Worm (Caenorhabditis elegans) whole organism, dauer: ENCODE results near the gene fard-1.

Experiments
- unc-62 ChIP-seq: sonication (generic microtip); optimal IDR thresholded peaks from 2 replicates; lab custom pipeline; 2017; ENCODE audit warnings: missing biosample characterization, missing genetic modification reagents, missing genetic modification characterization

The fard-1 gene

DNA sequence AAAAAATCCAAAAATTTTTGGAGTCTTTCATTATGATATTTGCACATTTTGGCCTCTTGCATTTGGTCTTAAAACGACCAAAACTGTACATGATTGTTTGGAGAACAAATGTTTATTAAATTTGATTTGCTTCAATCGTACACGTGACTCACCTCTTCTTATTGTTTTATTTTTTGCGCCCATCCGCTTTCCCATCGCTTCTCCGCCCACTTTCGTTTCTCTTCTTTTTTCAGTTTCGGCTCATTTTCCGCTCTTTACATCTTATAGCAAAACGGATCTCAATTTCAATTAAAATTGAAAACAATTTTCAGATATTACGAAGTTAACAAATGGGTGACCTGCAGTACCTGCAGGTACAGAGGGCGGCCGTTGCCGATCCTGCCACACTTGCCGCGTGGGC, 23.9 kb upstream of the fard-1 start, which contains the start of gene nmy-1:
TSS of gene nmy-1 (plus strand) at position 301 of the 400 bp plus-strand sequence.
- TF ChIP-seq unc-62 (GFP tag; lab: Kevin White, UChicago): no peak

DNA sequence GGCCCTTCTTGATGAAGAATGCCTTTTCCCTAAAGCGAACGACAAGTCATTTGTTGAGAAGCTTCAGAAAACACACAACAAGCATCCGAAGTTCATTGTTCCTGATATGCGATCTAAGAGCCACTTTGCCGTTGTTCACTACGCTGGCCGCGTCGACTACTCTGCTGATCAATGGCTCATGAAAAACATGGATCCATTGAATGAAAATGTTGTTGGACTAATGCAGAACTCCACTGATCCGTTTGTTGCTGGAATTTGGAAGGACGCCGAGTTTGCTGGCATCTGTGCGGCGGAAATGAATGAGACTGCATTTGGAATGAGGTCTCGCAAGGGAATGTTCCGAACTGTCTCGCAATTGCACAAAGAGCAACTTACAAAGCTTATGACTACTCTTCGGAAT, 20.5 kb upstream of the fard-1 start:
- no peak for TF ChIP-seq unc-62 (GFP tag; lab: Kevin White, UChicago)

DNA sequence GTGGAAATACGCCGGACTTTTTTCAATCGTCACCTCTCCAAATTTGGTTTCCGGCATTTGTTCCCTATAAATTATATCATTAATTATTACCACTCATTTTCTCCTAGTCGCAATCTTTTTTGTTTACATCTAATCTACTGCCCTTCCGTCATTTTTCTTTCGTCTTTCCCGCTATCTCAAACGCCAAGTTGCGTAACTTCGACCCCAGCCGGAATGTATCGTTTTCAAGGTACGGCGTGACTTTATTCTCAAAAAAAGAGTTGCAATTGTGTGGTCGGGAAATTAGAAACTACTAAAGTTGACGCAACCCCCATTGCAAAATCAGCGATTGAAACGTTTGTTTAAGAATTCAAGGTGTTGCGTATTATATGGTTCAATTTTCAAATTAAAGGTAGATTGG, 13.7 kb upstream of the fard-1 start:
- no peak for TF ChIP-seq unc-62 (GFP tag; lab: Kevin White, UChicago)

DNA sequence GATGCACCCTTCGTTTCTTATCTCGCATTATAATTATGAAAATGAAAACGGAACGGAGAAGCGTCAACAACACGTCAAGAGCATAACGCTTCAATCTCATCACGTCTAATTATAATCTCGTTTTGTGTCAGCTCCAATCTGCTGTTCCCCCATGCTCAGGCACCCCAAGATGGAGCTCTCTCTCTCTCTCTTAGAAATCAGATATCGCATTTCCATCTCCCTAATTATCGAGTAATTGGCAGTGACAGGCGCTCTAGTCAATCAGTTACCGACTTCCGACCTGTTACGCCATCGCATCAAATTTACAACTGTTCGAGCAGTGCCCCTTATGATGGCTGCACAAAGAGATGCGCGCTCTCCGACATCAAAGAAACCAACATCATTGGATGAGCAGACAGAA, 12.7 kb upstream of the fard-1 start:
- no peak for TF ChIP-seq unc-62 (GFP tag; lab: Kevin White, UChicago)

DNA sequence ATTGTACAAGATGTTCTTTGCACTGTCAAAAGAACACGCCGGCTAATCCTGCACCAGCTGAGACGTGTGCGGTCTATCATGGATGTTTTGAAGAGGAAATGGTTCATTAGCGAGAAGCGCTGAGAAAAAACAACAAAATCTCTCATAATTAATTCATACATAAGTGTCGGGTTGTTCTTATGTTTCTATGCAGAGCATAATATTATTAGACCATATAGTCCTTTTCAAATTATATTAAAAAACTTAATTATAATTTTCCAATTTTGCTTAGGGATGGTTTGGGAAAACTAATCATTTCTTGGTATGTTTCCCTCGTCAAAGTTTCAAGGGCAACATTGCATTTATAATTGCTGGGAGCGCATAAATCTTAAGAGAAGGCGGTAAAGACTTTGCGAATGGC, 11.4 kb upstream of the fard-1 start:
- no peak for TF ChIP-seq unc-62 (GFP tag; lab: Kevin White, UChicago)

DNA sequence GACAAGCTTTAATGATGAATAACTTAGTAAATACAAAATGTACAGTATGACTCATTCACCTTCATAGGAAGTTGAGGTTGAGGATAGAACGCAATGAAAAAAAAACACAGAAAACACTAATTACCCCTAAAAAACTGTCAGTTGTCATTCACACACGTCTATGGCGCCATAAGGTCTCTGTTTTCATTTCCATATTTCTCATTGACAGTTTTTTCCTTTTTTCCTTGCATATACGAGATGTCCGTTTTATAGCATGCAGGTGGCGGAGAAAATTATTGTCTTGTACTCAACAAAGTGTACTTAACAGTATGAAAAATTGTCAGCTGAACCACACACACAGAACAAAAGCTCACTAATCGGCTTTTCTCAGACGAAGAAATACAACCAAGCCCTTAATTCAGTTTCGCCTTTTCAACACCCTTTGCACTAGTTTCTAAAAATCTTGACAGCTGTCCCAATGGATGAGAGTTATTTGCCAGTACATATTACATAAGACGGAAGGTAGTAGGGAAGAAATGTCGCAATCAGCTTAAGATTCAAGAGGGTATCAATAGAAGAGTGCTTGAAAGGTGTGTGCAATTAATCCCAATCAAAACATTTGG, 10.5 kb upstream of the fard-1 start:
- no peak for TF ChIP-seq unc-62 (GFP tag; lab: Kevin White, UChicago)

DNA sequence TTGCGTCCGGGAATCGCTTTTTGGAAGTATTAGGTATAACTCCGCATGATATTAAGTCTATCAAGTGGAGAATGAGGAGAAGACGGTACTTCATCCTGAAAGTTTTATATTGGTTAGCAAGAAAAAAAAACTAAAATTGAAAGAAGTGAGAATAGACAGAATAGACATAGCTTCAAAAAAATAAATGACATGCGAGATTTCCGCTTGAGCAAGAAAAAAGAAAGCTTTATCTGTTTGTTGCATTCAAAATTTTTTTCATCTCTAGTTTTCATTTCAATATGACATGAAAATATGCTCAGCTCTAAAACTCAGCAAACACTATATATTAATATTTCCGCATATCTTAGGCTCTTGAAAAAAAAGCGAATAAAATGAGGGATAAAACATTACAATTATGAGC, 9.3 kb upstream of the fard-1 start, which contains the start of gene hst-3.2:
TSS of gene hst-3.2 (minus strand) at position 101 of the 400 bp plus-strand sequence.
- TF ChIP-seq unc-62 (GFP tag; lab: Kevin White, UChicago): no peak

DNA sequence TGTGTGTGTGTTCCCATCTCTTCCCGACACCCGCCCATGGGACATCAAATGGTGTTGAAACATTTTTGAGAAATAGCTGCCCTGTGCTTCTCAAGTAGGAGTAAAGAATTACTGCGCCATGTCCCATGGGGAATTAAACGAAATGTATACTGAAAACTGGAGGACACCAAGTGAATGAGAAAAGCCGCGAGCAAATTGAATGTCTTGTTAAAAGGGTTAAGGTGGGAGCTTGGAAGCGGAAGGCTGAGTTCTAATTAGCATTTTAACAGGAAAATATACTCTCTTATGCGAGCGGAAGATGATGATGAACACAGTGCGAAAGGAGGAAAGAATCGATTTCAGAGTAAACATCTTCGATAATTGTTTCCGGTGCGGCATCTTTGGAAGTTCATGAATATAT, 8.7 kb upstream of the fard-1 start:
- TF ChIP-seq unc-62 (GFP tag; lab: Kevin White, UChicago): no peak

DNA sequence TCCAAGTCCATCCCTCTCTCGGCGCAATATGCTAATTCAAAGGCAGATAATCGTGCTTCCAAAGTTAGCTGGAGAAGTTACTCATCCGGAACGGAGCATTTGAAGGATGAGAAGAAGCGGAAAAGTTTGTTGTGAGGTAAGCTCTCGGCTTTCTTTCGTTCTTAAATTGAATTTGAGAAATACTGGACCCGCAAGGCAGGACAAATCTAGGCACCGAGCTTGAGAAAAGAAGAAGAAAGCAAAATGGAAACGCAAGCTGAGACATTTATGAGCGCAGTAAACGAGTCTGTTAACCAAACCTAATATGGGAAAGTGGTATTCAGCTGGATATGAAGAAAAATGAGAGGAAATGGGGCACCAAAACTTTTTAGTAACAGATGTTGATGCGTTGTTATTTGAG, 7.2 kb upstream of the fard-1 start:
- TF ChIP-seq unc-62 (GFP tag; lab: Kevin White, UChicago): no peak

DNA sequence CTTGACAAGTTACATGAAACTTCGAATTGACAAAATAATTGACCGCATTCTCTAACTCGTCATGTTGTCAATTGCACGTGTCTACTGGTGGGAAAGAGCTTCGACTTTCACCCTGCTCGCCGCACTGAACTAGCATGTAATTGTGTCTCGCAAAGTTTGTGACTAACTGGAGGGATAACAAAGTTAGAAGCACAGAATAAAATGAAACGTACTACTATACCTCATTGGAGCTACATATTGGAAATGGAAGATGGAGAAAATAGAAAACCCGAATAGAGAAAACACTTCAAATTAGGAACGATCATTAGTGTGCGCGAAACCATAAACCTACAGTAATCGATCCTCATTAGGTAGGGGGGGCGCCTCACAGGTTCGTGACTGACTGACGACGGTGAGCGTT, 5.6 kb upstream of the fard-1 start:
- TF ChIP-seq unc-62 (GFP tag; lab: Kevin White, UChicago): no peak

DNA sequence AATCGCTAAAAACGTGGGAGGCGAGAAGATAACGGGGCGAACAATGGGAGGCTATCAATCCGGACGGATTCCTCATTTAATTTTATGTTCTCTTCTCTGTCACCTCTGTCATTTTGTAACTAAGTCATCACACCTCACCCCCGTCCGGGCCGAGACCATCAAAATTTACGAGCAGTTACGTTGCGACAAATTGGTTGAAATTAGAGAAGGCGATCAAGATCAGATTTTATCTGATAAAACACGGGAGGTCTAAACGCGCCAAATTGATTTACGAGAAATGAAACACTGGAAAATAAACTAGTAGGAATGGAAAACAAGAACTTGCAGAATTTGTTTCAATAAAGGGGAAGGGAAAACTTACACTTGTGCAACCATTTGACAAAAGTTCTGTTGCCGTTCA, 5.1 kb upstream of the fard-1 start:
- no peak for TF ChIP-seq unc-62 (GFP tag; lab: Kevin White, UChicago)

DNA sequence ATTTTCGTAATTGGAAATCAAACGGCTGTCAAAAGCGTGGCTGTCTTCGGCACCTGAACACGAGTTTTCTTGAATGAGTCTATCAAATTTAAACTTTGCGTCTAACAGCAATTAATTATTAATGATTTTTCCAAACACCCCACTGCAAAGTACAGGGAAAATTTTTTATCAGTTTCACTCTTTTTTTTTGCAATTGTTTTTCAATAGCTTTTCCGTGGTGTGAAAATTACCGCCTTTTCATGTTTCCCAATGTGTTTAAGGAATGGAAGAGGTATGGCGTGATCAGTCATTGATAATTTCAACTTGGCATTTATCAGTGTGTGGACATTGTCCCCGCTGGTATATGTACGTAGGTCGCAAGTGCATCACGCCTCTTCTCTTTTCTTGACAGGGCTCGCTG, 1.3 kb upstream of the fard-1 start:
- no peak for TF ChIP-seq unc-62 (GFP tag; lab: Kevin White, UChicago)

DNA sequence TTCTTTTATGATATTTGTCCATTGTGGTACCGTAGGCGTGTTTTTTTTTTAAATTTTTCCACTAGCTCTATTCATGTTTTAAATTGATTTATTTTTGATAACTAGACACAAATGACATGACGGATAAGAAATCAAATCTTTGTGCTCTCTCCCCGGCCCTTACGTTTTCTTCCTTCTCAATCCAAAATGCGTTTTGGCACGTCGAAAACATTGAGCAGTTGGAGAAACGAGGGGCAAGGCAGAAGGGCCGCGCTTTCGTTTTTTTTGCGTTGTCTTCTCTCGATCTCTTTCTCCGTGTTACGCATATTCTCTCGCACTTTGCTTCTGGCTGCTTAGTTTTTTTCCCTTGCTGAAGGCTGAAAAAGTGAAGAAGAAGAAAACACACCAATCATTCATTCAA, 5.9 kb downstream of the fard-1 start:
- TF ChIP-seq unc-62 (GFP tag; lab: Kevin White, UChicago): no peak

DNA sequence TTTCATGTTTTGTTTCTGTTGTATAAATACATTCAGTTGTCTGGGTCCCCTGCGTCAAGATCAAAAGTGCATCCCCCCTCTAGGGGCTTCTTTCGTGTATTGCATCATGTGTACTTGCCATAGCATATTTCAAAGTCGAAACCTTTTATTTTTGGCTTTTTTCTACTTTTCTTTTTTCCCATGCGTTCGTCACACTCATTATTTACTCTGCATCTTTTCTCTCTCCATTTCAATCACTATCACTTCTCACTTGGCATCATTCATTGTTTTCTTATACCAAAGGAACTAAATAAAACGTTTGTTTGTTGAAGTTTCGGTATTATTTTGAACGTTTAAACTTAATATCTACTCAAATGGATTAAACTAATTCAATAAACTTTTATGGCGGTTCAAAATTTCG, 6.4 kb downstream of the fard-1 start:
- no peak for TF ChIP-seq unc-62 (GFP tag; lab: Kevin White, UChicago)

DNA sequence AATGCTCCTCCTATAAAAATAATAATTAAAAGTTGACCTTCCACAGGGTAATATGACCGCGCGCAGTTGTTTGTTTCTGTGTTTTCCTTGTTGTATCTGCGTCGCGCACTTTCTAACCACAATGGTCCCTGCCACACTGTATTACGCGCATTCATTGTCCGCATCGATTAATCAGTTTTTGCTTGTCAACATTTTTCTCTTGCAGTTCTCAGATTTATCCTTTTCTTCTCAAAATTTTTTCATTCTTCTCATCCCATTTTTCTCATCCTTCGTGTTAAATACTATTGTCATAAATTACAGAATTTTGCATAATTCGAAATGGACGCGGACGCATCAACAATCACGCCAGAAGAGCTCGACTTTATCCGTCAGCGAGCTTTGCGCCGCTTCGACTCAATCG, 7.4 kb downstream of the fard-1 start, which contains the start of gene pfk-1.1:
TSS of gene pfk-1.1 (plus strand) at position 301 of the 400 bp plus-strand sequence.
- TF ChIP-seq unc-62 (GFP tag; lab: Kevin White, UChicago): no peak

DNA sequence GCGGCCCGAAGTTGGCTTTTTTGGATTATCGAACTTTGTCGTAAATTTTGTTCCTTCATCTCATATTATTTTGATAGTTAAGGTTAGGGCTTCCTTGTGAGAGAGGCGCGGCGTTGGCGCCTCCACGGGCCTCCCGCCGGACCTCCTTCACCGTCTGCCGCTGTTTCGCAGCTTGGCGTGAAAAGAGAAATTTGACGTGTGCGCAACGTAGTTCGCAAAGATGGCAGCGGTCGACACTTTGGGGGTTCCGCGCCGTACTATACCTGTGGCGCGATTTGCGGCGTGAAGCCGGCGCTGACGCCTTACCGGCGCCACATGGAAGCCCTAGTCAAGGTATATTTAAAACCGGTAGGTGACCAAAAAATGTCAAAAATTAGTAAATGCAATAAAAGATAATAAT, 9.2 kb downstream of the fard-1 start:
- no peak for TF ChIP-seq unc-62 (GFP tag; lab: Kevin White, UChicago)

DNA sequence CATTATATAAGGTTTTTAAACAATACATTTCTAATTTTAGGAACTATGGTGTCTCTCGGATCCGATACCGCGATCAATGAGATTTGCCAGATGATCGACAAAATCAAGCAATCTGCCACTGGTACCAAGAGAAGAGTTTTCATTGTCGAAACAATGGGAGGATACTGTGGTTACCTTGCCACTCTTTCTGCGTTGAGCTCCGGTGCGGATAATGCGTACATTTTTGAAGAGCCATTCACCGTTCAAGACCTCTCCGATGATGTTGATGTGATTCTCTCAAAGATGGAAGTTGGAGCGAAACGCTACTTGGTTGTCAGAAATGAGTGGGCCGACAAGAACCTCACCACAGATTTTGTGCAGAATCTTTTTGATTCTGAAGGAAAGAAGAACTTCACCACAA, 10.4 kb downstream of the fard-1 start:
- TF ChIP-seq unc-62 (GFP tag; lab: Kevin White, UChicago): no peak

DNA sequence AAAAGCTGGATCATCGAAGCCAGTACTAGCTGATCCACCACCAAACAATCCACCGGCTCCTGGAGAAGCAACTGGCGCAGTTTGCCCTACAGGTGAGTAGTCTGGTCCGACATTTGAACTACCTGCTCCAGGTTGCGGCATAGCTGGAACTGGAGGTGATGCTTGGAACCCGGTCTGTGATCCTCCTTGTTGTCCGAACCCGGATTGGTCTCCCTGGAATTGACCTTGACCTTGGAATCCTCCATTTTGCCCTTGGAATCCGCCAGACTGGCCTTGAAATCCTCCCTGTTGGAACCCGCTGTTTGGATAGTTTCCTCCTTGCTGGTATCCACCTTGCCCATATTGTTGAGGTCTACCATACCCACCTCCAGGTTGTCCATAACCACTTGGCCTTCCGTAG, 12.8 kb downstream of the fard-1 start:
- no peak for TF ChIP-seq unc-62 (GFP tag; lab: Kevin White, UChicago)
